Fruit fly (Drosophila melanogaster) whole organism, embryonic: ENCODE data around the gene Kaz1-ORFB.

Source experiments
- ATbp ChIP-seq: fragments of 200-800 bp; sonication (Bioruptor generic); optimal IDR thresholded peaks from 2 replicates; lab custom pipeline; 2017; ENCODE audit warnings: missing biosample characterization, mild to moderate bottlenecking, missing genetic modification characterization, missing genetic modification reagents
- Antp ChIP-seq: fragments of 200-800 bp; sonication (Bioruptor generic); optimal IDR thresholded peaks from 3 replicates; lab custom pipeline; 2016; ENCODE audit warnings: missing biosample characterization, missing genetic modification characterization
- Atf3 ChIP-seq: fragments of 200-800 bp; sonication (Bioruptor generic); optimal IDR thresholded peaks from 3 replicates; lab custom pipeline; 2016; ENCODE audit warnings: missing biosample characterization, missing genetic modification characterization
- B-H2 ChIP-seq: fragments of 200-800 bp; sonication (Bioruptor generic); optimal IDR thresholded peaks from 2 replicates; lab custom pipeline; 2018; ENCODE audit warnings: missing biosample characterization, mild to moderate bottlenecking, missing genetic modification characterization
- CG10321 ChIP-seq: fragments of 200-800 bp; sonication (Bioruptor generic); IDR thresholded peaks from 2 replicates; pipeline ENCODE4 v1.3.6; 2022; ENCODE audit warnings: missing biosample characterization, missing genetic modification characterization
- CG11247 ChIP-seq: fragments of 200-800 bp; sonication (Bioruptor generic); IDR thresholded peaks from 2 replicates; pipeline ENCODE4 v1.3.6; 2022; ENCODE audit warnings: missing biosample characterization, missing genetic modification characterization
- CG13287 ChIP-seq: fragments of 200-800 bp; sonication (Bioruptor generic); IDR thresholded peaks from 2 replicates; pipeline ENCODE4 v1.3.6; 2022; ENCODE audit warnings: missing biosample characterization, missing genetic modification characterization; ENCODE audit not compliant: partially characterized antibody
- CG15514 ChIP-seq: fragments of 200-800 bp; sonication (Bioruptor generic); optimal IDR thresholded peaks from 3 replicates; lab custom pipeline; 2017; ENCODE audit warnings: missing biosample characterization, missing genetic modification characterization, mild to moderate bottlenecking, moderate library complexity, missing genetic modification reagents
- CG18599 ChIP-seq: fragments of 200-800 bp; sonication (Bioruptor generic); optimal IDR thresholded peaks from 3 replicates; lab custom pipeline; 2017; ENCODE audit warnings: missing biosample characterization, missing genetic modification characterization, mild to moderate bottlenecking, moderate library complexity, missing genetic modification reagents
- CG2129 ChIP-seq: fragments of 200-800 bp; sonication (Bioruptor generic); IDR thresholded peaks from 2 replicates; pipeline ENCODE4 v1.3.6; 2022; ENCODE audit warnings: missing biosample characterization, missing genetic modification characterization; ENCODE audit not compliant: partially characterized antibody
- CG3281 ChIP-seq: fragments of 200-800 bp; sonication (Bioruptor generic); optimal IDR thresholded peaks from 3 replicates; lab custom pipeline; 2017; ENCODE audit warnings: missing biosample characterization, mild to moderate bottlenecking, missing genetic modification characterization
- CG33557 ChIP-seq: fragments of 200-800 bp; sonication (Bioruptor generic); optimal IDR thresholded peaks from 2 replicates; lab custom pipeline; 2019; ENCODE audit warnings: missing biosample characterization, mild to moderate bottlenecking, missing genetic modification characterization, moderate library complexity
- CG4820 ChIP-seq: fragments of 200-800 bp; sonication (Bioruptor generic); optimal IDR thresholded peaks from 3 replicates; lab custom pipeline; 2016; ENCODE audit warnings: missing biosample characterization, missing genetic modification characterization
- CG7556 ChIP-seq: fragments of 200-800 bp; sonication (Bioruptor generic); optimal IDR thresholded peaks from 2 replicates; lab custom pipeline; 2017; ENCODE audit warnings: missing biosample characterization, mild to moderate bottlenecking, missing genetic modification characterization
- CG8281 ChIP-seq: fragments of 200-800 bp; sonication (Bioruptor generic); optimal IDR thresholded peaks from 2 replicates; lab custom pipeline; 2018; ENCODE audit warnings: missing biosample characterization, mild to moderate bottlenecking, missing genetic modification characterization, moderate library complexity
- CkIIα-i1 ChIP-seq: fragments of 200-800 bp; sonication (Bioruptor generic); IDR thresholded peaks from 2 replicates; pipeline ENCODE4 v1.3.6; 2022; ENCODE audit warnings: missing biosample characterization, missing genetic modification characterization
- D ChIP-seq, 2 experiments: fragments of 200-800 bp in 1 of 2; fragments of >200 bp in 1 of 2; sonication (Bioruptor generic) in 1 of 2; optimal IDR thresholded peaks; 2 replicates in 1 of 2; 3 replicates in 1 of 2; lab custom pipeline; 2017; ENCODE audit warnings: mild to moderate bottlenecking in 1 of 2, missing biosample characterization in 1 of 2, missing genetic modification characterization in 1 of 2, missing genetic modification reagents in 1 of 2
- D19A ChIP-seq: fragments of 200-800 bp; optimal IDR thresholded peaks from 3 replicates; lab custom pipeline; 2019; ENCODE audit warnings: missing biosample characterization, mild to moderate bottlenecking, missing genetic modification characterization, moderate library complexity
- Dek ChIP-seq: fragments of 200-800 bp; sonication (Bioruptor generic); optimal IDR thresholded peaks from 3 replicates; lab custom pipeline; 2019; ENCODE audit warnings: missing biosample characterization, mild to moderate bottlenecking, missing genetic modification characterization, moderate library complexity
- Gug ChIP-seq: fragments of 200-800 bp; sonication (Bioruptor generic); IDR thresholded peaks from 4 replicates; pipeline ENCODE4 v1.3.6; 2022; ENCODE audit warnings: missing biosample characterization, missing genetic modification characterization
- Hr39 ChIP-seq: fragments of >200 bp; optimal IDR thresholded peaks from 2 replicates; lab custom pipeline; 2017
- Hr51 ChIP-seq, 2 experiments: fragments of 200-800 bp; sonication (Bioruptor generic); optimal IDR thresholded peaks; 2 replicates in 1 of 2; 3 replicates in 1 of 2; lab custom pipeline; 2016 to 2018; ENCODE audit warnings: missing biosample characterization in 2 of 2, missing genetic modification characterization in 2 of 2, mild to moderate bottlenecking in 1 of 2, moderate library complexity in 1 of 2
- NC2β ChIP-seq: fragments of 200-800 bp; sonication (Bioruptor generic); optimal IDR thresholded peaks from 2 replicates; lab custom pipeline; 2016; ENCODE audit warnings: missing biosample characterization, missing genetic modification characterization
- PHDP ChIP-seq: fragments of 200-800 bp; sonication (Bioruptor generic); optimal IDR thresholded peaks from 3 replicates; lab custom pipeline; 2018; ENCODE audit warnings: missing biosample characterization, mild to moderate bottlenecking, missing genetic modification characterization, moderate library complexity
- Six4 ChIP-seq: fragments of 200-800 bp; sonication (Bioruptor generic); optimal IDR thresholded peaks from 2 replicates; lab custom pipeline; 2016; ENCODE audit warnings: missing biosample characterization, missing genetic modification characterization
- Vsx1 ChIP-seq: fragments of 200-800 bp; sonication (Bioruptor generic); optimal IDR thresholded peaks from 2 replicates; lab custom pipeline; 2017; ENCODE audit warnings: missing biosample characterization, mild to moderate bottlenecking, missing genetic modification characterization, missing genetic modification reagents
- ara ChIP-seq: fragments of 200-800 bp; sonication (Bioruptor generic); IDR thresholded peaks from 2 replicates; pipeline ENCODE4 v1.3.6; 2022; ENCODE audit warnings: missing biosample characterization, missing genetic modification characterization
- caup ChIP-seq: fragments of 200-800 bp; sonication (Bioruptor generic); optimal IDR thresholded peaks from 3 replicates; lab custom pipeline; 2017; ENCODE audit warnings: missing biosample characterization, mild to moderate bottlenecking, missing genetic modification characterization, moderate library complexity; ENCODE audit not compliant: severe bottlenecking
- chinmo ChIP-seq: fragments of 200-800 bp; sonication (Bioruptor generic); IDR thresholded peaks from 4 replicates; pipeline ENCODE4 v1.3.6; 2022; ENCODE audit warnings: missing biosample characterization, missing genetic modification characterization; ENCODE audit not compliant: partially characterized antibody
- ewg ChIP-seq: fragments of 200-800 bp; sonication (Bioruptor generic); optimal IDR thresholded peaks from 3 replicates; lab custom pipeline; 2017; ENCODE audit warnings: mild to moderate bottlenecking, missing biosample characterization, missing genetic modification reagents, missing genetic modification characterization
- ftz-f1 ChIP-seq: fragments of 200-800 bp; sonication (Bioruptor generic); optimal IDR thresholded peaks from 2 replicates; lab custom pipeline; 2016; ENCODE audit warnings: missing biosample characterization, missing genetic modification characterization
- gfzf ChIP-seq: fragments of 200-800 bp; sonication (Bioruptor generic); optimal IDR thresholded peaks from 2 replicates; lab custom pipeline; 2016; ENCODE audit warnings: missing biosample characterization, mild to moderate bottlenecking, missing genetic modification characterization, moderate library complexity
- insv ChIP-seq, 2 experiments: fragments of 200-800 bp; sonication (Bioruptor generic); optimal IDR thresholded peaks; 3 replicates each; lab custom pipeline; 2016 to 2018; ENCODE audit warnings: missing biosample characterization in 2 of 2, missing genetic modification characterization in 2 of 2
- klu ChIP-seq: fragments of 200-800 bp; sonication (Bioruptor generic); IDR thresholded peaks from 2 replicates; pipeline ENCODE4 v1.3.6; 2022; ENCODE audit warnings: missing biosample characterization, missing genetic modification characterization
- lbe ChIP-seq: fragments of 200-800 bp; sonication (Bioruptor generic); optimal IDR thresholded peaks from 2 replicates; lab custom pipeline; 2016; ENCODE audit warnings: missing biosample characterization, mild to moderate bottlenecking, missing genetic modification characterization
- pros ChIP-seq: fragments of 200-800 bp; sonication (Bioruptor generic); optimal IDR thresholded peaks from 3 replicates; lab custom pipeline; 2019; ENCODE audit warnings: missing biosample characterization, mild to moderate bottlenecking, missing genetic modification characterization, moderate library complexity
- repo ChIP-seq: fragments of 200-800 bp; sonication (Bioruptor generic); optimal IDR thresholded peaks from 2 replicates; lab custom pipeline; 2016; ENCODE audit warnings: missing biosample characterization, missing genetic modification characterization
- sc ChIP-seq, 3 experiments: fragments of >200 bp in 2 of 3; fragments of 200-800 bp in 1 of 3; sonication (Bioruptor generic) in 1 of 3; optimal IDR thresholded peaks; 2 replicates in 2 of 3; 3 replicates in 1 of 3; lab custom pipeline; 2017; ENCODE audit warnings: mild to moderate bottlenecking in 1 of 3, missing biosample characterization in 1 of 3, missing genetic modification characterization in 1 of 3, missing genetic modification reagents in 1 of 3
- sd ChIP-seq: fragments of 200-800 bp; sonication (Bioruptor generic); optimal IDR thresholded peaks from 3 replicates; lab custom pipeline; 2018; ENCODE audit warnings: missing biosample characterization, mild to moderate bottlenecking, missing genetic modification characterization, moderate library complexity
- slp2 ChIP-seq: fragments of 200-800 bp; sonication (Bioruptor generic); optimal IDR thresholded peaks from 2 replicates; lab custom pipeline; 2016; ENCODE audit warnings: missing biosample characterization, missing genetic modification characterization
- sr ChIP-seq: fragments of 200-800 bp; sonication (Bioruptor generic); IDR thresholded peaks from 3 replicates; pipeline ENCODE4 v1.3.6; 2022; ENCODE audit warnings: missing biosample characterization, missing genetic modification characterization
- stc ChIP-seq: fragments of 200-800 bp; sonication (Bioruptor generic); IDR thresholded peaks from 2 replicates; pipeline ENCODE4 v1.3.6; 2022; ENCODE audit warnings: missing biosample characterization, missing genetic modification characterization
- vfl ChIP-seq: fragments of 200-800 bp; sonication (Bioruptor generic); optimal IDR thresholded peaks from 2 replicates; lab custom pipeline; 2016; ENCODE audit warnings: missing biosample characterization, missing genetic modification characterization
- vnd ChIP-seq: fragments of 200-800 bp; sonication (Bioruptor generic); IDR thresholded peaks from 3 replicates; pipeline ENCODE4 v1.3.6; 2022; ENCODE audit warnings: missing biosample characterization, missing genetic modification characterization; ENCODE audit not compliant: partially characterized antibody
- zen2 ChIP-seq: fragments of 200-800 bp; sonication (Bioruptor generic); IDR thresholded peaks from 3 replicates; pipeline ENCODE4 v1.3.6; 2022; ENCODE audit warnings: missing biosample characterization, missing genetic modification characterization; ENCODE audit not compliant: partially characterized antibody
- zf30C ChIP-seq: fragments of 200-800 bp; sonication (Bioruptor generic); optimal IDR thresholded peaks from 3 replicates; lab custom pipeline; 2018; ENCODE audit warnings: missing biosample characterization, mild to moderate bottlenecking, missing genetic modification characterization

The Kaz1-ORFB gene

dm6 chr3L:257618-258475 is 41.4 kb downstream of the Kaz1-ORFB start, which contains the start of the genes DIP2 and wac (continued):
- TF ChIP-seq PHDP (peak; percentile 47), gfzf (GFP tag; lab: Kevin White, UChicago) (peak; percentile 89), CG7556 (GFP tag; lab: Kevin White, UChicago) (peak; percentile 55), CG15514 (GFP tag; lab: Kevin White, UChicago) (peak; percentile 97), Hr51 (GFP tag; optimal IDR thresholded peaks at IDR 0.05; lab: Kevin White, UChicago) (peak in 1 of 2 experiments; percentile 82), ara (GFP tag; lab: Robert Waterston, UW) (peak; percentile 56; the same call in 1 of the 2 replicates), sd (peak; percentile 25), CG2129 (peak; percentile 55), klu (GFP tag; lab: Robert Waterston, UW) (no peak), Atf3 (peak; percentile 84), Vsx1 (GFP tag; lab: Kevin White, UChicago) (no peak), sc (optimal IDR thresholded peaks at IDR 0.05; lab: Kevin White, UChicago) (no peak), sc (GFP tag; optimal IDR thresholded peaks at IDR 0.05; lab: Kevin White, UChicago) (peak; percentile 37), D (optimal IDR thresholded peaks at IDR 0.05; lab: Kevin White, UChicago) (no peak), D (GFP tag; optimal IDR thresholded peaks at IDR 0.05; lab: Kevin White, UChicago) (peak; percentile 59), ewg (GFP tag; lab: Kevin White, UChicago) (peak; percentile 88), stc (peak; percentile 45), vfl (GFP tag; lab: Kevin White, UChicago) (peak; percentile 82), zen2 (GFP tag; lab: Robert Waterston, UW) (peak; percentile 86), CG13287 (peak; percentile 96), pros (peak; percentile 97), B-H2 (GFP tag; lab: Kevin White, UChicago) (peak; percentile 77), CG4820 (GFP tag; lab: Kevin White, UChicago) (peak; percentile 66), sr (GFP tag; lab: Robert Waterston, UW) (0 out of 3 replicates have a peak, but pooled peaks have one; percentile 5), ftz-f1 (GFP tag; lab: Kevin White, UChicago) (peak; percentile 26), Antp (GFP tag; lab: Kevin White, UChicago) (peak; percentile 94), Six4 (GFP tag; lab: Kevin White, UChicago) (peak; percentile 73), Dek (tag; lab: Kevin White, UChicago) (no peak), caup (peak; percentile 69), CG18599 (GFP tag; lab: Kevin White, UChicago) (no peak), NC2β (peak; percentile 77), Gug (GFP tag; lab: Robert Waterston, UW) (peak; percentile 93), CG10321 (no peak), CG11247 (GFP tag; lab: Robert Waterston, UW) (peak; percentile 80), insv (GFP tag; optimal IDR thresholded peaks at IDR 0.05; lab: Kevin White, UChicago) (peak in 1 of 2 experiments; percentile 49), D19A (tag; lab: Kevin White, UChicago) (peak; percentile 54), zf30C (GFP tag; lab: Kevin White, UChicago) (no peak), CG3281 (GFP tag; lab: Kevin White, UChicago) (peak; percentile 57), CG8281 (no peak), CkIIα-i1 (no peak), repo (GFP tag; lab: Kevin White, UChicago) (peak; percentile 33), ATbp (GFP tag; lab: Kevin White, UChicago) (peak; percentile 4), chinmo (GFP tag; lab: Robert Waterston, UW) (peak; percentile 84; the same call in 2 of the 4 replicates), Hr39 (lab: Kevin White, UChicago) (no peak), CG33557 (GFP tag; lab: Kevin White, UChicago) (peak; percentile 60), vnd (GFP tag; lab: Robert Waterston, UW) (peak; percentile 84), lbe (GFP tag; lab: Kevin White, UChicago) (peak; percentile 69), slp2 (GFP tag; lab: Kevin White, UChicago) (peak; percentile 68)
